Worm (Caenorhabditis elegans) whole organism, L2 larva: ENCODE data around the gene srt-48.

ENCODE experiments used
- C34F6.9 ChIP-seq: fragments of 150-350 bp; optimal IDR thresholded peaks from 2 replicates; lab custom pipeline; 2014; ENCODE audit warnings: missing biosample characterization, missing genetic modification characterization
- F13H6.1 ChIP-seq: sonication (generic microtip); optimal IDR thresholded peaks from 2 replicates; lab custom pipeline; 2016; ENCODE audit warnings: missing genetic modification characterization, missing compliant biosample characterization
- Y55F3AM.14 ChIP-seq: fragments of 200-800 bp; sonication (Bioruptor generic); optimal IDR thresholded peaks from 2 replicates; lab custom pipeline; 2018; ENCODE audit warnings: mild to moderate bottlenecking, missing genetic modification characterization, missing compliant biosample characterization
- ZK546.5 ChIP-seq: sonication (generic microtip); optimal IDR thresholded peaks from 2 replicates; lab custom pipeline; 2017; ENCODE audit warnings: missing biosample characterization, missing genetic modification characterization
- aly-2 ChIP-seq: fragments of 150-350 bp; optimal IDR thresholded peaks from 2 replicates; lab custom pipeline; 2014; ENCODE audit warnings: missing biosample characterization, missing genetic modification characterization
- ama-1 ChIP-seq: fragments of 150-350 bp; optimal IDR thresholded peaks from 2 replicates; lab custom pipeline; 2018; ENCODE audit warnings: inconsistent platforms
- blmp-1 ChIP-seq: sonication (generic microtip); optimal IDR thresholded peaks from 2 replicates; lab custom pipeline; 2017; ENCODE audit warnings: missing genetic modification characterization, mild to moderate bottlenecking, missing compliant biosample characterization, antibody characterized with exemption, moderate library complexity; ENCODE audit not compliant: insufficient read depth
- ceh-82 ChIP-seq: fragments of 150-350 bp; optimal IDR thresholded peaks from 2 replicates; lab custom pipeline; 2014; ENCODE audit warnings: missing biosample characterization, missing genetic modification characterization
- crh-2 ChIP-seq: sonication (generic microtip); optimal IDR thresholded peaks from 2 replicates; lab custom pipeline; 2017; ENCODE audit warnings: missing biosample characterization, missing genetic modification characterization
- dmd-4 ChIP-seq: sonication (generic microtip); optimal IDR thresholded peaks from 2 replicates; lab custom pipeline; 2017; ENCODE audit warnings: missing biosample characterization, missing genetic modification characterization
- egl-27 ChIP-seq: sonication (generic microtip); optimal IDR thresholded peaks from 3 replicates; lab custom pipeline; 2017; ENCODE audit warnings: missing biosample characterization, missing genetic modification reagents, missing genetic modification characterization
- elt-1 ChIP-seq: fragments of 150-350 bp; optimal IDR thresholded peaks from 2 replicates; lab custom pipeline; 2014; ENCODE audit warnings: missing biosample characterization, missing genetic modification characterization
- elt-3 ChIP-seq: sonication (generic microtip); optimal IDR thresholded peaks from 2 replicates; lab custom pipeline; 2017; ENCODE audit warnings: missing biosample characterization, missing genetic modification characterization
- fos-1 ChIP-seq: fragments of 150-350 bp; optimal IDR thresholded peaks from 2 replicates; lab custom pipeline; 2014; ENCODE audit warnings: missing biosample characterization, missing genetic modification characterization
- lin-11 ChIP-seq: fragments of 150-350 bp; sonication (generic microtip); optimal IDR thresholded peaks from 2 replicates; lab custom pipeline; 2014; ENCODE audit warnings: missing biosample characterization, missing genetic modification characterization, inconsistent platforms, mixed read lengths
- lin-13 ChIP-seq: fragments of 150-350 bp; optimal IDR thresholded peaks from 2 replicates; lab custom pipeline; 2014; ENCODE audit warnings: missing biosample characterization, missing genetic modification reagents, missing genetic modification characterization
- lsy-2 ChIP-seq, 2 experiments: fragments of 150-350 bp in 1 of 2; sonication (generic microtip) in 1 of 2; optimal IDR thresholded peaks; 2 replicates each; lab custom pipeline; 2014 to 2017; ENCODE audit warnings: missing biosample characterization in 2 of 2, missing genetic modification characterization in 2 of 2
- mab-5 ChIP-seq: fragments of 150-350 bp; optimal IDR thresholded peaks from 2 replicates; lab custom pipeline; 2014; ENCODE audit warnings: missing biosample characterization, missing genetic modification characterization
- mbf-1 ChIP-seq: sonication (generic microtip); optimal IDR thresholded peaks from 2 replicates; lab custom pipeline; 2017; ENCODE audit warnings: missing biosample characterization, missing genetic modification characterization
- nhr-10 ChIP-seq: sonication (generic microtip); optimal IDR thresholded peaks from 2 replicates; lab custom pipeline; 2017; ENCODE audit warnings: missing biosample characterization, missing genetic modification characterization
- nhr-11 ChIP-seq: fragments of 150-350 bp; optimal IDR thresholded peaks from 2 replicates; lab custom pipeline; 2014; ENCODE audit warnings: missing biosample characterization, missing genetic modification characterization
- nhr-12 ChIP-seq: fragments of 150-350 bp; optimal IDR thresholded peaks from 2 replicates; lab custom pipeline; 2014; ENCODE audit warnings: missing biosample characterization, missing genetic modification characterization
- nhr-129 ChIP-seq: fragments of 150-350 bp; optimal IDR thresholded peaks from 2 replicates; lab custom pipeline; 2014; ENCODE audit warnings: missing biosample characterization, missing genetic modification characterization
- nhr-23 ChIP-seq: fragments of 150-350 bp; optimal IDR thresholded peaks from 2 replicates; lab custom pipeline; 2014; ENCODE audit warnings: missing biosample characterization, missing genetic modification reagents, missing genetic modification characterization
- nhr-237 ChIP-seq: fragments of 150-350 bp; optimal IDR thresholded peaks from 2 replicates; lab custom pipeline; 2014; ENCODE audit warnings: missing biosample characterization, missing genetic modification characterization
- nhr-25 ChIP-seq: fragments of 150-350 bp; sonication (generic microtip); optimal IDR thresholded peaks from 3 replicates; lab custom pipeline; 2014; ENCODE audit warnings: missing biosample characterization, missing genetic modification characterization
- nhr-6 ChIP-seq: fragments of 150-350 bp; optimal IDR thresholded peaks from 2 replicates; lab custom pipeline; 2014; ENCODE audit warnings: missing biosample characterization, missing genetic modification characterization
- nhr-77 ChIP-seq: fragments of 150-350 bp; optimal IDR thresholded peaks from 2 replicates; lab custom pipeline; 2014; ENCODE audit warnings: missing biosample characterization, missing genetic modification characterization
- peb-1 ChIP-seq: fragments of 150-350 bp; optimal IDR thresholded peaks from 2 replicates; lab custom pipeline; 2014; ENCODE audit warnings: missing biosample characterization, missing genetic modification characterization
- sem-4 ChIP-seq: fragments of 150-350 bp; optimal IDR thresholded peaks from 2 replicates; lab custom pipeline; 2014; ENCODE audit warnings: missing biosample characterization, missing genetic modification reagents, missing genetic modification characterization
- sma-9 ChIP-seq, 2 experiments: fragments of 150-350 bp in 1 of 2; sonication (generic microtip) in 1 of 2; optimal IDR thresholded peaks; 2 replicates each; lab custom pipeline; 2014 to 2016; ENCODE audit warnings: missing genetic modification characterization in 2 of 2, mild to moderate bottlenecking in 1 of 2, missing biosample characterization in 1 of 2, missing compliant biosample characterization in 1 of 2, missing genetic modification reagents in 1 of 2, moderate library complexity in 1 of 2
- snpc-4 ChIP-seq: fragments of 150-350 bp; optimal IDR thresholded peaks from 2 replicates; lab custom pipeline; 2014; ENCODE audit warnings: missing biosample characterization, missing genetic modification characterization
- zag-1 ChIP-seq: fragments of 150-350 bp; optimal IDR thresholded peaks from 2 replicates; lab custom pipeline; 2014; ENCODE audit warnings: missing biosample characterization, missing genetic modification characterization
- ztf-11 ChIP-seq: sonication (generic microtip); optimal IDR thresholded peaks from 2 replicates; lab custom pipeline; 2017; ENCODE audit warnings: missing biosample characterization, missing genetic modification characterization
- ztf-4 ChIP-seq: fragments of 150-350 bp; optimal IDR thresholded peaks from 2 replicates; lab custom pipeline; 2014; ENCODE audit warnings: missing biosample characterization, missing genetic modification characterization

The srt-48 gene

ce11 chrIV:15020958-15021357 is 47.8 kb downstream of the srt-48 start (continued):
- no peak for TF ChIP-seq nhr-23
- no peak for TF ChIP-seq Y55F3AM.14 (GFP tag; lab: Kevin White, UChicago)
- TF ChIP-seq nhr-25, result no peak
- TF ChIP-seq sma-9 (GFP tag; optimal IDR thresholded peaks at IDR 0.05; lab: Kevin White, UChicago), result no peak
- no peak for TF ChIP-seq sma-9 (tag; optimal IDR thresholded peaks at IDR 0.05; lab: Kevin White, UChicago)
- no peak for TF ChIP-seq elt-1 (tag; lab: Kevin White, UChicago)
- TF ChIP-seq nhr-10 (tag; lab: Kevin White, UChicago), result no peak
- peak; percentile 24 for TF ChIP-seq lin-11 (tag; lab: Kevin White, UChicago)
- no peak for TF ChIP-seq nhr-12 (tag; lab: Kevin White, UChicago)
- no peak for TF ChIP-seq mbf-1 (tag; lab: Kevin White, UChicago)
- TF ChIP-seq snpc-4 (tag; lab: Kevin White, UChicago), result no peak
- TF ChIP-seq ama-1 (lab: Kevin White, UChicago), result no peak
- peak; percentile 21 for TF ChIP-seq zag-1 (tag; lab: Kevin White, UChicago)
- no peak for TF ChIP-seq nhr-77
- no peak for TF ChIP-seq ceh-82 (tag; lab: Kevin White, UChicago)
- TF ChIP-seq ZK546.5 (tag; lab: Kevin White, UChicago), result no peak
- TF ChIP-seq crh-2 (tag; lab: Kevin White, UChicago), result no peak
- TF ChIP-seq ztf-11 (tag; lab: Kevin White, UChicago), result no peak
- TF ChIP-seq peb-1 (tag; lab: Kevin White, UChicago), result no peak
- TF ChIP-seq ztf-4, result no peak
- no peak for TF ChIP-seq mab-5 (tag; lab: Kevin White, UChicago)

DNA sequence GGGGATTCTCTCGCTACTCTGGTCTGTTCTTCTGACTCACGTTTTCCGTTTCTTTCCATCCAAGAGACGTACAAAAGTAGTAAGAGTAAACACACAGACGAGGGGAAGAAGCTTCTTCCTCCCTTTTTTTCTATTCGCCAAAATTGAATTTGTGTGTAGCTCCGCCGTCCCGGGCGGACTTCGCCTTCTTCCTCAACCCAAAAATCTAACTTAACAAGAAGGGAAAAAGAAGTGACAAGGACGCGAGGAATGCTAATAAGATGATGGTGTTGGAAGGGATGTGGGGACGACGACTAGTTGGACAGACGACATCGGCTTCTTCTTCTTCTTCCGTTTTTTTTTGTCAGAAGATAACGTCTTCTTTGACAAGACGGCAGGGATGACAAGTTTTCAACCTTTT is 51.7 kb downstream of the srt-48 start:
- TF ChIP-seq elt-1 (tag; lab: Kevin White, UChicago) (no peak), nhr-129 (tag; lab: Kevin White, UChicago) (peak; percentile 55), dmd-4 (tag; lab: Kevin White, UChicago) (no peak), C34F6.9 (peak; percentile 26), nhr-10 (tag; lab: Kevin White, UChicago) (no peak), blmp-1 (tag; lab: Kevin White, UChicago) (no peak), nhr-25 (no peak), nhr-6 (tag; lab: Kevin White, UChicago) (no peak), ama-1 (lab: Kevin White, UChicago) (no peak), sem-4 (tag; lab: Kevin White, UChicago) (peak; percentile 66), aly-2 (no peak), fos-1 (no peak), nhr-11 (tag; lab: Kevin White, UChicago) (no peak), zag-1 (tag; lab: Kevin White, UChicago) (peak; percentile 65), ceh-82 (tag; lab: Kevin White, UChicago) (no peak), sma-9 (GFP tag; optimal IDR thresholded peaks at IDR 0.05; lab: Kevin White, UChicago) (peak; percentile 6), sma-9 (tag; optimal IDR thresholded peaks at IDR 0.05; lab: Kevin White, UChicago) (no peak), mbf-1 (tag; lab: Kevin White, UChicago) (no peak), lsy-2 (tag; optimal IDR thresholded peaks at IDR 0.05; lab: Kevin White, UChicago) (peak in 1 of 2 experiments; percentile 21), elt-3 (no peak), lin-13 (GFP tag; lab: Kevin White, UChicago) (no peak), F13H6.1 (peak; percentile 72), egl-27 (peak; percentile 17), nhr-237 (tag; lab: Kevin White, UChicago) (no peak)
